Worm (Caenorhabditis elegans) whole organism, L4/young adult: ENCODE measurements around the gene efr-3.

ENCODE experiments used
- W03F9.2 ChIP-seq: fragments of 150-350 bp; optimal IDR thresholded peaks from 2 replicates; lab custom pipeline; 2014; ENCODE audit warnings: missing biosample characterization, missing genetic modification characterization
- dao-5 ChIP-seq: sonication (generic microtip); optimal IDR thresholded peaks from 2 replicates; lab custom pipeline; 2016; ENCODE audit warnings: missing genotype, missing genetic modification characterization, moderate library complexity, missing compliant biosample characterization
- him-1 ChIP-seq: sonication (generic microtip); optimal IDR thresholded peaks from 2 replicates; lab custom pipeline; 2016; ENCODE audit warnings: missing genotype, missing genetic modification reagents, missing genetic modification characterization, missing compliant biosample characterization

Gene efr-3

ce11 chrII:6320655-6321388 lies at the start of gene efr-3:
efr-3 (minus strand) TSS chrII:6321159.
- TF ChIP-seq W03F9.2 (tag; lab: Kevin White, UChicago) (peak; percentile 38), dao-5 (tag; lab: Kevin White, UChicago) (no peak)

ce11 chrII:6370110-6370509 lies 49.2 kb upstream of the efr-3 start:
- TF ChIP-seq him-1 (tag; lab: Kevin White, UChicago) = no peak
- TF ChIP-seq W03F9.2 (tag; lab: Kevin White, UChicago) = peak; percentile 81
- TF ChIP-seq dao-5 (tag; lab: Kevin White, UChicago) = no peak

- TF ChIP-seq him-1 (tag; lab: Kevin White, UChicago) (no peak), dao-5 (tag; lab: Kevin White, UChicago) (no peak), W03F9.2 (tag; lab: Kevin White, UChicago) (no peak)
These were observed 45.7 kb upstream of the efr-3 start, which contains the start of gene ctsa-4.1 for ce11 chrII:6366696-6367095. ctsa-4.1 (plus strand) TSS chrII:6366996.

DNA sequence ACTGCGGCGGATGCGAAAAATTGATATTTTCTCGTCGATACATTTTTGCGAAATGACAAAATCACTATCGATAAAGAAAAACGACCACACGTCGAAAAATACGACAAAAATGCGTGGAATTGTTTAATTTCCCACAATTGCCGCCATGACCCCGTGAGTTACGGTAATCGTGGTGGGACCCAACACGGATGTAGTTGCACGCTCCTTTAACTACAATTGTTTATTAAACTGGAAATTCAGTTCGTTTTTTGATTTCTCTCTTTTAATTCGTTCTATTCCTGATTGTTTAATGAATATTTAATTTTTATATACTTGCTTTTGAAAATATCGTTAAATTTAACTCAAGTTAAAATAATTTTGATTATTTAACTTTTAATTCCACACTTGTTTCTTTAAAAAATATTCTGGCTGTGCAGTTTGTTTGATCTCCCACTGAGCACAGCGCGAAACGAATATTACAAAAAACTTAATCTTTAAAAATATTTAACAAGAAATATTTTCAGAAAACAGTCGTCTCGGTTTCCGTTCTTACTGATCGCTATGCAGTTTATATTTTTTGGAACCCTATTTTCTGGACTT lies 44.4 kb upstream of the efr-3 start, which contains the start of the genes ani-2 and clec-88:
ani-2 (minus strand) TSS at position 131 of the 579 bp plus-strand sequence.
clec-88 (plus strand) TSS at position 486 of the 579 bp plus-strand sequence.
- TF ChIP-seq W03F9.2 (tag; lab: Kevin White, UChicago) (no peak), him-1 (tag; lab: Kevin White, UChicago) (no peak), dao-5 (tag; lab: Kevin White, UChicago) (no peak)

DNA sequence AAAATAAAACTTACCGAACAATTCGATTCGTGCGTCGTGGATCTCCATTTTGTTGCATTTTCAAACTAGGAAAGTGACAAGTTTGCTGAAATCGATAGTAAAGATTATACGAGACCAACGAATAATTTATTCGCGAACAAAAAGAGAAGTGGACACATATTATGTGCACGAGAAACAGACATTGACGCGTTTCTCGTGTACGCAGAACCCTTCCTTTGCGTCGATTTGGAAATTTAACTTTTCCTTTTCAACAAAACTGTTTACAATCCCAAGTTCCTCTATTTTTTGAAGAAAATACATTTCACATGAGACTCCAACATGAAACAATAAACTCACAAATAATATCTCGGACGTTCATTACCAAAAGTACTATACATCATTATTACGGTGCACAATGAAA lies 39.9 kb upstream of the efr-3 start, which contains the start of gene K10B2.4:
K10B2.4 (minus strand) TSS at position 138 of the 400 bp plus-strand sequence.
- TF ChIP-seq W03F9.2 (tag; lab: Kevin White, UChicago) (peak; percentile 72), him-1 (tag; lab: Kevin White, UChicago) (no peak)

DNA sequence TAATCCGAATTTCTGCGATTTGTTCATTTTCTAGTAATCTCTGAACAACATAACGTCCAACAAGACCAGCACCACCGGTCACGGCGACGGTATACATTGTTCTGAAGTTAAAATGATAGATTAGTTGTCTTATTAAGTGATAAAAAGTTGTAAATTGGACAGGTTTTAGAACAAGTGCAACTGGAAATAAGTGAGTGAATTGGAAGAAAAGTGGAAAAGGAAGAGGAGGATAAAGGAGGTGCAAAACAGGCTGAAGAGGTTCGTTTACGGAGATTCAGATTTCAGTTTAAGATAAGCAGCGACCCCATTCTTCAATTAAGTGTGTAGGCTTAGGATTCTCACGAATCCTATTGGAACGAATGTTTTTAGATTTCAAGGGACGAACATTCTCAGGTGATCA lies 37.9 kb upstream of the efr-3 start, which contains the start of gene C32D5.12:
C32D5.12 (minus strand) TSS at position 101 of the 400 bp plus-strand sequence.
- TF ChIP-seq him-1 (tag; lab: Kevin White, UChicago) = no peak
- TF ChIP-seq W03F9.2 (tag; lab: Kevin White, UChicago) = no peak
- TF ChIP-seq dao-5 (tag; lab: Kevin White, UChicago) = no peak

DNA sequence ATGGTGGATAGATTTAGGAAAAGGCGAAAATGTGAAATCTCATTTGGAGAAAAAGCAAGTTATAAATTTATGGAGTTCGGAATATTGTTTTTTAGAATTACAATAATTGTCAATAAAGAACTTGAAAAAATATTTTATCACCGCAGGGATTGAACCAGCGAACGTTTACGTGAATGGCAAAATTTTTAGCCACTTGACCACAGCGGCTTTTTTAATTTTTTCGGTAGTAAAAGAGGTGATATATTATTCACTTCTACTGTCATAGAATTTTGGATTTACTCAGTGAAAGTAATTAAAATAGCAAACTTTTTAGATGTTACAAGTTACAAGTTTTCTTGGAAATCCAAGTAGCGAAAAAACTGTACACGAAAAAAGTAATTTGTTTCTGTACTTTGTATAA lies 37.3 kb upstream of the efr-3 start:
- TF ChIP-seq him-1 (tag; lab: Kevin White, UChicago) (no peak), dao-5 (tag; lab: Kevin White, UChicago) (no peak), W03F9.2 (tag; lab: Kevin White, UChicago) (no peak)

- TF ChIP-seq W03F9.2 (tag; lab: Kevin White, UChicago) (peak; percentile 73), him-1 (tag; lab: Kevin White, UChicago) (no peak), dao-5 (tag; lab: Kevin White, UChicago) (no peak)
These were observed 34.7 kb upstream of the efr-3 start, which contains the start of gene C32D5.11 for ce11 chrII:6355396-6356346. C32D5.11 (minus strand) TSS chrII:6355446.

- TF ChIP-seq dao-5 (tag; lab: Kevin White, UChicago) = no peak
- no peak for TF ChIP-seq W03F9.2 (tag; lab: Kevin White, UChicago)
- no peak for TF ChIP-seq him-1 (tag; lab: Kevin White, UChicago)
These were observed 30.9 kb upstream of the efr-3 start, which contains the start of gene C32D5.10 for ce11 chrII:6351887-6352286. C32D5.10 (minus strand) TSS chrII:6351987.

- TF ChIP-seq him-1 (tag; lab: Kevin White, UChicago) (no peak), dao-5 (tag; lab: Kevin White, UChicago) (no peak), W03F9.2 (tag; lab: Kevin White, UChicago) (no peak)
These were observed 29.0 kb upstream of the efr-3 start for ce11 chrII:6349968-6350367.

ce11 chrII:6348360-6348759 lies 27.4 kb upstream of the efr-3 start:
- TF ChIP-seq him-1 (tag; lab: Kevin White, UChicago) (peak; percentile 18), dao-5 (tag; lab: Kevin White, UChicago) (peak; percentile 78), W03F9.2 (tag; lab: Kevin White, UChicago) (peak; percentile 66)

DNA sequence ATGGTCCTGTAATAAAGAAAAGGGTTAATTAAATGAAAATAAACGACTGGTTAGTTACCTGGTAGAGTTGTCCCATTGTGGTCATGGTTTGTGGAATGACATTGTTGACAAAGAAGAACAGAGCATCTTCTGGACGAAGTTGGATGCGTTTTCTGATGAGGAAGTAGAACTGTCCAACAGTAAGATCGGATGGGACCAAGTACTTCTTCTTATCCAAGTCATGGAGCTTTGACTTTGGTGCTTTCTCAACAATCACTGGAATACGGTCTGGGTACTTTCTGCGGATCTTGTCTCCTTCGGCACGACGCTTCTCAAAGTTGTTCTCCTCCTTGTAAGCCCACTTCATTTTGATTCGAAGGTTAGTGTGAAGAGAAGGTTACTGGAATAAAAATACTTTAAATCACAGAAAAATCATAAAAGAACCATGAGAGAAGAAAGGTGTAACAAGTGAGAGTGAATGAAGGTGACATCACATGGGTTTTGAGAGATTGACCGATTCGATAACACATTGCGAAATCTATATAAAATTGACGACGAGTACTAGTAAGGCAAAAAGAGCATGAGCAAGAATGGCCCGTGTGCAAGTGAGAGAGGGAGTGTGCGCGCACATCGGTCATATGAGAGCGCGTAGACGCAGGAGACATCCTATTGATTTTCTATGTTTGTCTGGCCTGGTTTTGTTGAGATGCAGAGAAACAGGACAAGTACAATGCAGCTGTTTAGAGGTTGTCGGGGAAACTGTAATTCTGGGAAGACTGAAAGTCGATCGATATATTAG lies 26.6 kb upstream of the efr-3 start, which contains the start of gene lgg-1:
lgg-1 (minus strand) TSS at position 379 of the 778 bp plus-strand sequence.
- no peak for TF ChIP-seq dao-5 (tag; lab: Kevin White, UChicago)
- TF ChIP-seq him-1 (tag; lab: Kevin White, UChicago) = no peak
- TF ChIP-seq W03F9.2 (tag; lab: Kevin White, UChicago) = no peak
